Fruit fly (Drosophila melanogaster): ENCODE results near the gene CG44362.

DNA sequence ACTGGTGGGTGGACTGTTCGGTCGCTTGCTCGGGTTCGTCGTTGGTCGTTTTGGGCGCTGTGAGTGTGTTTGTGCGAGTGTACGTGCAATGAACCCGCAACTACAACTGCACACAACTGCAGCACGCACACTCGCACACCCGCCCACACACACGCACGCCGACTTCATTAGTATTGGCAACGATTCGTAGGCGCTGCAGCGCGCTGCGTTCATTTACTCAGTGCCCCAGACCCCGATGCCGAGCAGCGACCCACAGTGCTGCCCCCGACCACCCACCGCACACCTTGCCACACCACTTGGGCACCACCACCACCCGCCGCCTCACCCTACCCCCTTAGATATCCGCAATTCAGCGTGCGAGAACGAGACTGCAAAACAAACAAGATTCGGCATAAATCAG, 30.9 kb upstream of the CG44362 start:
- TF ChIP-seq dsx (GFP tag; optimal IDR thresholded peaks at IDR 0.05; ENCODE audit: poor library complexity, severe bottlenecking): peak; percentile 66
- no peak for TF ChIP-seq Blimp-1 (GFP tag; optimal IDR thresholded peaks at IDR 0.05)
- peak; percentile 72 for TF ChIP-seq CG15336 (GFP tag; IDR thresholded peaks at IDR 0.05)
- no peak for TF ChIP-seq Eip93F (GFP tag; optimal IDR thresholded peaks at IDR 0.05)
- no peak for TF ChIP-seq Hr39 (GFP tag; optimal IDR thresholded peaks at IDR 0.05)
- TF ChIP-seq Gug (GFP tag; IDR thresholded peaks at IDR 0.05): peak; percentile 25
- TF ChIP-seq Eip75B (GFP tag; optimal IDR thresholded peaks at IDR 0.05): no peak
- TF ChIP-seq svp (GFP tag): no peak
- TF ChIP-seq CG6854 (GFP tag; optimal IDR thresholded peaks at IDR 0.05): peak; percentile 32
